Worm (Caenorhabditis elegans) whole organism, L4/young adult: ENCODE measurements around the gene K09H11.4.

ENCODE experiments used
- W03F9.2 ChIP-seq: fragments of 150-350 bp; optimal IDR thresholded peaks from 2 replicates; lab custom pipeline; 2014; ENCODE audit warnings: missing biosample characterization, missing genetic modification characterization
- dao-5 ChIP-seq: sonication (generic microtip); optimal IDR thresholded peaks from 2 replicates; lab custom pipeline; 2016; ENCODE audit warnings: missing genotype, missing genetic modification characterization, moderate library complexity, missing compliant biosample characterization
- him-1 ChIP-seq: sonication (generic microtip); optimal IDR thresholded peaks from 2 replicates; lab custom pipeline; 2016; ENCODE audit warnings: missing genotype, missing genetic modification reagents, missing genetic modification characterization, missing compliant biosample characterization

DNA sequence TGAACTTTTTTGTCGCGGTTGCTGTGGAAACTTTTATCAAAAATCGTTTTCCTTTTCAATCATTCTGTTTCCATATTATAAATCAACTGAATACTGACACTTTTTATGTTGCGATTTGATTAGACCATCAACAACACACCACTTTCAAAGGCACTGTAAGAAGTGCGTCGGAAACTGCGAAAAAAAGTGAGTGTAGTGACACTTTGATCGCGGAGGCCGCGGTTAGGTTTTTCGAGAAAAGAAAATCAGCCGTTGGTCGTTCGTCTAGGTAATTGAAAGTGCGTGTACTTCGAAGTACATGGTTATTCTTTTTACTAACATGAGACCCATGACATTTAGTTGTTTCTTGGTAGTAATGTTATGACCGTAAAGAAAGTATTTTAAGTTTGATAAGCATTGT, 30.7 kb downstream of the K09H11.4 start:
- TF ChIP-seq him-1 (no peak), W03F9.2 (tag; lab: Kevin White, UChicago) (no peak), dao-5 (tag; lab: Kevin White, UChicago) (no peak)
